Worm (Caenorhabditis elegans) whole organism, young adult: ENCODE results near the gene hlh-25.

ENCODE experiments used
- D2030.7 ChIP-seq: fragments of 200-800 bp; sonication (Bioruptor generic); IDR thresholded peaks from 2 replicates; pipeline ENCODE4 v1.3.6; 2022; ENCODE audit warnings: missing genetic modification reagents, missing genetic modification characterization, missing compliant biosample characterization
- F57A8.1 ChIP-seq: fragments of 200-800 bp; sonication (Bioruptor generic); optimal IDR thresholded peaks from 2 replicates; lab custom pipeline; 2018; ENCODE audit warnings: mild to moderate bottlenecking, missing genetic modification characterization, moderate library complexity, missing compliant biosample characterization
- Y53G8AR.9 ChIP-seq: fragments of 200-800 bp; sonication (Bioruptor generic); conservative IDR thresholded peaks from 2 replicates; pipeline ENCODE4 v1.3.6; 2022; ENCODE audit warnings: missing genetic modification reagents, missing genetic modification characterization, missing compliant biosample characterization
- ama-1 ChIP-seq, 3 experiments: fragments of 150-350 bp in 1 of 3; sonication (generic microtip) in 2 of 3; optimal IDR thresholded peaks; 2 replicates each; lab custom pipeline; 2014 to 2018; ENCODE audit warnings: missing biosample characterization in 2 of 3, missing genetic modification characterization in 2 of 3, missing genetic modification reagents in 2 of 3
- attf-6 ChIP-seq: fragments of 200-800 bp; sonication (Bioruptor generic); IDR thresholded peaks from 2 replicates; pipeline ENCODE4 v1.3.6; 2022; ENCODE audit warnings: missing genetic modification reagents, missing genetic modification characterization, missing compliant biosample characterization
- ceh-79 ChIP-seq: sonication (generic microtip); optimal IDR thresholded peaks from 2 replicates; lab custom pipeline; 2017; ENCODE audit warnings: mild to moderate bottlenecking, missing genetic modification characterization, missing compliant biosample characterization
- let-526 ChIP-seq: fragments of 200-800 bp; sonication (Bioruptor generic); IDR thresholded peaks from 2 replicates; pipeline ENCODE4 v1.3.6; 2022; ENCODE audit warnings: missing genetic modification reagents, missing genetic modification characterization, missing compliant biosample characterization
- mcd-1 ChIP-seq: fragments of 200-800 bp; sonication (Bioruptor generic); IDR thresholded peaks from 2 replicates; pipeline ENCODE4 v1.3.6; 2022; ENCODE audit warnings: missing genetic modification reagents, missing genetic modification characterization, missing compliant biosample characterization
- nfyb-1 ChIP-seq: fragments of 200-800 bp; sonication (Bioruptor generic); IDR thresholded peaks from 2 replicates; pipeline ENCODE4 v1.3.6; 2022; ENCODE audit warnings: missing genetic modification reagents, missing genetic modification characterization, missing compliant biosample characterization
- sdz-38 ChIP-seq: sonication (generic microtip); optimal IDR thresholded peaks from 2 replicates; lab custom pipeline; 2016; ENCODE audit warnings: missing genotype, missing genetic modification characterization, missing compliant biosample characterization
- unc-62 ChIP-seq: fragments of 150-350 bp; optimal IDR thresholded peaks from 2 replicates; lab custom pipeline; 2014; ENCODE audit warnings: missing biosample characterization, missing genetic modification reagents, missing genetic modification characterization

- no peak for TF ChIP-seq attf-6 (GFP tag; lab: Robert Waterston, UW)
- TF ChIP-seq nfyb-1, result no peak
- TF ChIP-seq ama-1 (optimal IDR thresholded peaks at IDR 0.05; lab: Kevin White, UChicago), result no peak
- no peak for TF ChIP-seq ama-1 (GFP tag; optimal IDR thresholded peaks at IDR 0.05; lab: Kevin White, UChicago)
- TF ChIP-seq ceh-79, result no peak
- TF ChIP-seq sdz-38, result no peak
- TF ChIP-seq F57A8.1 (GFP tag; lab: Kevin White, UChicago), result no peak
- TF ChIP-seq Y53G8AR.9 (GFP tag; lab: Robert Waterston, UW), result no peak
- TF ChIP-seq mcd-1 (GFP tag; lab: Robert Waterston, UW), result no peak
- no peak for TF ChIP-seq D2030.7
- TF ChIP-seq unc-62, result no peak
- no peak for TF ChIP-seq let-526
Measured at ce11 chrII:5518910-5519309, 16.1 kb upstream of the hlh-25 start, which contains the start of gene ZK177.2.
